Fruit fly (Drosophila melanogaster) whole organism, embryonic: ENCODE results near the gene CG15882.

Experiments
- Antp ChIP-seq: fragments of 200-800 bp; sonication (Bioruptor generic); optimal IDR thresholded peaks from 3 replicates; lab custom pipeline; 2016; ENCODE audit warnings: missing biosample characterization, missing genetic modification characterization
- C15 ChIP-seq: fragments of 200-800 bp; sonication (Bioruptor generic); IDR thresholded peaks from 3 replicates; pipeline ENCODE4 v1.3.6; 2022; ENCODE audit warnings: missing biosample characterization, missing genetic modification characterization
- CG12155 ChIP-seq: fragments of 200-800 bp; sonication (Bioruptor generic); optimal IDR thresholded peaks from 3 replicates; lab custom pipeline; 2016; ENCODE audit warnings: missing biosample characterization, missing genetic modification characterization
- CG12659 ChIP-seq: fragments of 200-800 bp; sonication (Bioruptor generic); optimal IDR thresholded peaks from 3 replicates; lab custom pipeline; 2017; ENCODE audit warnings: mild to moderate bottlenecking, missing biosample characterization, missing genetic modification reagents, missing genetic modification characterization
- CG13123 ChIP-seq: fragments of 200-800 bp; sonication (Bioruptor generic); optimal IDR thresholded peaks from 2 replicates; lab custom pipeline; 2016; ENCODE audit warnings: missing biosample characterization, missing genetic modification characterization
- CG17612 ChIP-seq: fragments of 200-800 bp; sonication (Bioruptor generic); IDR thresholded peaks from 2 replicates; pipeline ENCODE4 v1.3.6; 2022; ENCODE audit warnings: missing biosample characterization, missing genetic modification characterization
- CG2199 ChIP-seq: fragments of 200-800 bp; sonication (Bioruptor generic); IDR thresholded peaks from 3 replicates; pipeline ENCODE4 v1.3.6; 2022; ENCODE audit warnings: missing biosample characterization, missing genetic modification characterization
- CG30431 ChIP-seq: fragments of 200-800 bp; sonication (Bioruptor generic); optimal IDR thresholded peaks from 2 replicates; lab custom pipeline; 2017; ENCODE audit warnings: missing biosample characterization, missing genetic modification characterization
- CG31441 ChIP-seq: fragments of 200-800 bp; sonication (Bioruptor generic); IDR thresholded peaks from 2 replicates; pipeline ENCODE4 v1.3.6; 2022; ENCODE audit warnings: missing biosample characterization, missing genetic modification characterization
- CG32532 ChIP-seq: fragments of 200-800 bp; sonication (Bioruptor generic); IDR thresholded peaks from 2 replicates; pipeline ENCODE4 v1.3.6; 2022; ENCODE audit warnings: missing biosample characterization, missing genetic modification characterization
- CG34376 ChIP-seq: fragments of 200-800 bp; sonication (Bioruptor generic); optimal IDR thresholded peaks from 2 replicates; lab custom pipeline; 2018; ENCODE audit warnings: missing biosample characterization, mild to moderate bottlenecking, missing genetic modification characterization
- CG3847 ChIP-seq: fragments of 200-800 bp; sonication (Bioruptor generic); IDR thresholded peaks from 2 replicates; pipeline ENCODE4 v1.3.6; 2022; ENCODE audit warnings: missing biosample characterization, missing genetic modification characterization
- CG5953 ChIP-seq: fragments of 200-800 bp; sonication (Bioruptor generic); IDR thresholded peaks from 2 replicates; pipeline ENCODE4 v1.3.6; 2022; ENCODE audit warnings: missing biosample characterization, missing genetic modification characterization
- CG6791 ChIP-seq: fragments of 200-800 bp; sonication (Bioruptor generic); IDR thresholded peaks from 3 replicates; pipeline ENCODE4 v1.3.6; 2022; ENCODE audit warnings: missing biosample characterization, missing genetic modification characterization; ENCODE audit not compliant: partially characterized antibody
- CG7928 ChIP-seq: fragments of 200-800 bp; sonication (Bioruptor generic); optimal IDR thresholded peaks from 2 replicates; lab custom pipeline; 2017; ENCODE audit warnings: missing biosample characterization, mild to moderate bottlenecking, missing genetic modification characterization
- CG8089 ChIP-seq: fragments of 200-800 bp; sonication (Bioruptor generic); optimal IDR thresholded peaks from 3 replicates; lab custom pipeline; 2016; ENCODE audit warnings: missing biosample characterization, missing genetic modification characterization
- CG8924 ChIP-seq: fragments of 200-800 bp; optimal IDR thresholded peaks from 3 replicates; lab custom pipeline; 2019; ENCODE audit warnings: missing biosample characterization, mild to moderate bottlenecking, missing genetic modification characterization, moderate library complexity
- CG8944 ChIP-seq: fragments of 200-800 bp; sonication (Bioruptor generic); optimal IDR thresholded peaks from 3 replicates; lab custom pipeline; 2016; ENCODE audit warnings: missing biosample characterization, missing genetic modification characterization
- CG9797 ChIP-seq: fragments of 200-800 bp; sonication (Bioruptor generic); optimal IDR thresholded peaks from 3 replicates; lab custom pipeline; 2018; ENCODE audit warnings: missing biosample characterization, mild to moderate bottlenecking, missing genetic modification characterization
- Dip3 ChIP-seq: fragments of 200-800 bp; sonication (Bioruptor generic); optimal IDR thresholded peaks from 3 replicates; lab custom pipeline; 2016; ENCODE audit warnings: missing biosample characterization, missing genetic modification characterization
- HHEX ChIP-seq: fragments of 200-800 bp; sonication (Bioruptor generic); optimal IDR thresholded peaks from 3 replicates; lab custom pipeline; 2017; ENCODE audit warnings: missing biosample characterization, mild to moderate bottlenecking, missing genetic modification characterization, missing genetic modification reagents
- HLH4C ChIP-seq: fragments of 200-800 bp; sonication (Bioruptor generic); IDR thresholded peaks from 3 replicates; pipeline ENCODE4 v1.3.6; 2022; ENCODE audit warnings: missing biosample characterization, missing genetic modification characterization; ENCODE audit not compliant: partially characterized antibody
- Myb ChIP-seq: fragments of 200-800 bp; sonication (Bioruptor generic); optimal IDR thresholded peaks from 2 replicates; lab custom pipeline; 2016; ENCODE audit warnings: missing biosample characterization, missing genetic modification characterization
- NC2α ChIP-seq: fragments of 200-800 bp; sonication (Bioruptor generic); optimal IDR thresholded peaks from 2 replicates; lab custom pipeline; 2016; ENCODE audit warnings: missing biosample characterization, missing genetic modification characterization
- NC2β ChIP-seq: fragments of 200-800 bp; sonication (Bioruptor generic); optimal IDR thresholded peaks from 2 replicates; lab custom pipeline; 2016; ENCODE audit warnings: missing biosample characterization, missing genetic modification characterization
- NfI ChIP-seq: fragments of 200-800 bp; sonication (Bioruptor generic); optimal IDR thresholded peaks from 3 replicates; lab custom pipeline; 2018; ENCODE audit warnings: missing biosample characterization, mild to moderate bottlenecking, missing genetic modification characterization, moderate library complexity
- Sry-β ChIP-seq: fragments of 200-800 bp; sonication (Bioruptor generic); optimal IDR thresholded peaks from 2 replicates; lab custom pipeline; 2018; ENCODE audit warnings: missing biosample characterization, mild to moderate bottlenecking, missing genetic modification characterization, moderate library complexity
- Stat92E ChIP-seq, 3 experiments: fragments of >200 bp in 2 of 3; fragments of 200-800 bp in 1 of 3; sonication (Bioruptor generic) in 1 of 3; optimal IDR thresholded peaks; 2 replicates each; lab custom pipeline; 2017 to 2019; ENCODE audit warnings: missing biosample characterization in 3 of 3, missing genetic modification characterization in 3 of 3, mild to moderate bottlenecking in 1 of 3, moderate library complexity in 1 of 3
- abd-A ChIP-seq: fragments of 200-800 bp; sonication (Bioruptor generic); optimal IDR thresholded peaks from 3 replicates; lab custom pipeline; 2019; ENCODE audit warnings: missing biosample characterization, mild to moderate bottlenecking, missing genetic modification characterization, moderate library complexity
- aop ChIP-seq: fragments of 200-800 bp; sonication (Bioruptor generic); IDR thresholded peaks from 2 replicates; pipeline ENCODE4 v1.3.6; 2022; ENCODE audit warnings: missing biosample characterization, missing genetic modification characterization
- cad ChIP-seq: fragments of >200 bp; optimal IDR thresholded peaks from 2 replicates; lab custom pipeline; 2017; ENCODE audit warnings: missing biosample characterization, missing genetic modification characterization
- cg ChIP-seq: fragments of 200-800 bp; sonication (Bioruptor generic); optimal IDR thresholded peaks from 3 replicates; lab custom pipeline; 2019; ENCODE audit warnings: missing biosample characterization, mild to moderate bottlenecking, missing genetic modification characterization, moderate library complexity
- crc ChIP-seq: fragments of 200-800 bp; sonication (Bioruptor generic); optimal IDR thresholded peaks from 2 replicates; lab custom pipeline; 2016; ENCODE audit warnings: missing biosample characterization, missing genetic modification characterization
- dpn ChIP-seq, 2 experiments: fragments of 200-800 bp; sonication (Bioruptor generic); optimal IDR thresholded peaks; 3 replicates each; lab custom pipeline; 2016; ENCODE audit warnings: missing biosample characterization in 2 of 2, missing genetic modification characterization in 2 of 2
- ems ChIP-seq: fragments of 200-800 bp; sonication (Bioruptor generic); optimal IDR thresholded peaks from 3 replicates; lab custom pipeline; 2016; ENCODE audit warnings: missing biosample characterization, missing genetic modification characterization
- eyg ChIP-seq: fragments of 200-800 bp; sonication (Bioruptor generic); optimal IDR thresholded peaks from 3 replicates; lab custom pipeline; 2016; ENCODE audit warnings: missing biosample characterization, missing genetic modification characterization
- lola ChIP-seq, 3 experiments: fragments of >200 bp in 2 of 3; fragments of 200-800 bp in 1 of 3; sonication (Bioruptor generic) in 1 of 3; optimal IDR thresholded peaks; 2 replicates each; lab custom pipeline; 2017 to 2019; ENCODE audit warnings: missing biosample characterization in 3 of 3, missing genetic modification characterization in 3 of 3, mild to moderate bottlenecking in 1 of 3, moderate library complexity in 1 of 3
- mld ChIP-seq: fragments of 200-800 bp; sonication (Bioruptor generic); IDR thresholded peaks from 3 replicates; pipeline ENCODE4 v1.3.6; 2022; ENCODE audit warnings: missing biosample characterization, missing genetic modification characterization; ENCODE audit not compliant: partially characterized antibody
- nmo ChIP-seq: fragments of 200-800 bp; sonication (Bioruptor generic); optimal IDR thresholded peaks from 2 replicates; lab custom pipeline; 2018; ENCODE audit warnings: missing biosample characterization, mild to moderate bottlenecking, missing genetic modification characterization, moderate library complexity
- p53 ChIP-seq: fragments of 200-800 bp; sonication (Bioruptor generic); optimal IDR thresholded peaks from 2 replicates; lab custom pipeline; 2016; ENCODE audit warnings: missing biosample characterization, missing genetic modification characterization
- pb ChIP-seq: fragments of 200-800 bp; sonication (Bioruptor generic); optimal IDR thresholded peaks from 3 replicates; lab custom pipeline; 2016; ENCODE audit warnings: missing biosample characterization, missing genetic modification characterization
- pros ChIP-seq: fragments of 200-800 bp; sonication (Bioruptor generic); optimal IDR thresholded peaks from 3 replicates; lab custom pipeline; 2019; ENCODE audit warnings: missing biosample characterization, mild to moderate bottlenecking, missing genetic modification characterization, moderate library complexity
- pzg ChIP-seq: fragments of 200-800 bp; sonication (Bioruptor generic); optimal IDR thresholded peaks from 3 replicates; lab custom pipeline; 2018; ENCODE audit warnings: missing biosample characterization, mild to moderate bottlenecking, missing genetic modification characterization, moderate library complexity
- ranshi ChIP-seq: fragments of 200-800 bp; sonication (Bioruptor generic); IDR thresholded peaks from 2 replicates; pipeline ENCODE4 v1.3.6; 2022; ENCODE audit warnings: missing biosample characterization, missing genetic modification characterization
- seq ChIP-seq: fragments of 200-800 bp; sonication (Bioruptor generic); IDR thresholded peaks from 2 replicates; pipeline ENCODE4 v1.3.6; 2022; ENCODE audit warnings: missing biosample characterization, missing genetic modification characterization
- sima ChIP-seq: fragments of 200-800 bp; sonication (Bioruptor generic); optimal IDR thresholded peaks from 2 replicates; lab custom pipeline; 2016; ENCODE audit warnings: missing biosample characterization, missing genetic modification characterization
- slbo ChIP-seq: fragments of 200-800 bp; sonication (Bioruptor generic); IDR thresholded peaks from 2 replicates; pipeline ENCODE4 v1.3.6; 2022; ENCODE audit warnings: missing biosample characterization, missing genetic modification characterization
- so ChIP-seq: fragments of 200-800 bp; sonication (Bioruptor generic); IDR thresholded peaks from 3 replicates; pipeline ENCODE4 v1.3.6; 2022; ENCODE audit warnings: missing biosample characterization, missing genetic modification characterization
- sr ChIP-seq: fragments of 200-800 bp; sonication (Bioruptor generic); IDR thresholded peaks from 3 replicates; pipeline ENCODE4 v1.3.6; 2022; ENCODE audit warnings: missing biosample characterization, missing genetic modification characterization
- wek ChIP-seq: fragments of 200-800 bp; sonication (Bioruptor generic); optimal IDR thresholded peaks from 3 replicates; lab custom pipeline; 2018; ENCODE audit warnings: missing biosample characterization, mild to moderate bottlenecking, missing genetic modification characterization, moderate library complexity
- zen2 ChIP-seq: fragments of 200-800 bp; sonication (Bioruptor generic); IDR thresholded peaks from 3 replicates; pipeline ENCODE4 v1.3.6; 2022; ENCODE audit warnings: missing biosample characterization, missing genetic modification characterization; ENCODE audit not compliant: partially characterized antibody

Gene CG15882

DNA sequence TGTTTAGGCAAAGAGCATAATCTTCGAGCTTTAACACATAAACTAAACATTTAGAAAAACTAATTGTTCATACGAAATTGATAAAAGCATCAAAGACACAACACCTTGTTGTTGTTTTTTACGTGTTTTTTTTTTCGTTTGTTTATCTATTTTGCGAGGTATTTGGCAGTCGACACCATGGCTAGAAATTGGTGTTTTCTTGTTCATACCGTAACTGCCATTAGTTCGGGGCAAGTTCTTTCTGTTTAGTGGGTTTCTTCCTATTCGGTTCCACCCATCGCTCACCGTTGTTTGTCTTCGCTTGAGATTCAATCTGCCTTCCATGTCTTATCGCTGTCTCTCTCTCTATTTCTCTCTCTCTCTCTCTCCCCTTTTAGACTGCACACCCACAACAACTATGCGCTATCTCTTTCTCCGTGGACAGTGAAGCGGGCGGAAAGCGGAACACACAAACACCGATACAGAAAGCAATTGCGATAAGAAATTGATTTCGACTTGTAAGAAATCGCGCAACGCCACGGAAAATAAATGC lies 22.3 kb upstream of the CG15882 start (continued):
- TF ChIP-seq CG9797 (GFP tag; lab: Kevin White, UChicago) = no peak
- no peak for TF ChIP-seq CG8089 (GFP tag; lab: Kevin White, UChicago)
- TF ChIP-seq p53 (GFP tag; lab: Kevin White, UChicago) = no peak
- TF ChIP-seq slbo = peak; percentile 47
- peak; percentile 10 for TF ChIP-seq CG30431
- no peak for TF ChIP-seq pzg (GFP tag; lab: Kevin White, UChicago)
- peak; percentile 75 for TF ChIP-seq nmo
- no peak for TF ChIP-seq so (GFP tag; lab: Robert Waterston, UW)
- no peak for TF ChIP-seq NfI (GFP tag; lab: Kevin White, UChicago)
- no peak for TF ChIP-seq CG17612 (GFP tag; lab: Robert Waterston, UW)
- TF ChIP-seq Dip3 (GFP tag; lab: Kevin White, UChicago) = peak; percentile 22
- no peak for TF ChIP-seq NC2β (GFP tag; lab: Kevin White, UChicago)
- no peak for TF ChIP-seq wek (GFP tag; lab: Kevin White, UChicago)
- TF ChIP-seq sima (GFP tag; lab: Kevin White, UChicago) = no peak
- no peak for TF ChIP-seq CG6791 (GFP tag; lab: Robert Waterston, UW)
- no peak for TF ChIP-seq CG8924 (tag; lab: Kevin White, UChicago)
- TF ChIP-seq seq (GFP tag; lab: Robert Waterston, UW) = no peak
- TF ChIP-seq CG8944 (GFP tag; lab: Kevin White, UChicago) = no peak
- no peak for TF ChIP-seq CG34376 (GFP tag; lab: Kevin White, UChicago)
- peak; percentile 45 for TF ChIP-seq cg
- no peak for TF ChIP-seq sr
- no peak for TF ChIP-seq eyg (GFP tag; lab: Kevin White, UChicago)
- TF ChIP-seq HHEX (GFP tag; lab: Kevin White, UChicago) = no peak
- peak; percentile 12 for TF ChIP-seq CG12155 (GFP tag; lab: Kevin White, UChicago)
- TF ChIP-seq ranshi (GFP tag; lab: Robert Waterston, UW) = no peak
- peak; percentile 34 for TF ChIP-seq pros (GFP tag; lab: Kevin White, UChicago)
- peak; percentile 22 for TF ChIP-seq Myb (GFP tag; lab: Kevin White, UChicago)
- TF ChIP-seq cad (GFP tag; lab: Kevin White, UChicago) = no peak
- TF ChIP-seq aop (GFP tag; lab: Robert Waterston, UW) = no peak
- TF ChIP-seq pb = peak; percentile 62
- TF ChIP-seq CG5953 (GFP tag; lab: Robert Waterston, UW) = no peak
- TF ChIP-seq CG13123 (GFP tag; lab: Kevin White, UChicago) = no peak
- TF ChIP-seq CG31441 (GFP tag; lab: Robert Waterston, UW) = no peak
- no peak for TF ChIP-seq mld (GFP tag; lab: Robert Waterston, UW)
- no peak for TF ChIP-seq HLH4C (GFP tag; lab: Robert Waterston, UW)
- no peak for TF ChIP-seq Antp (GFP tag; lab: Kevin White, UChicago)
- TF ChIP-seq CG7928 (GFP tag; lab: Kevin White, UChicago) = no peak
- no peak for TF ChIP-seq Stat92E (GFP tag; optimal IDR thresholded peaks at IDR 0.05; lab: Kevin White, UChicago)
- TF ChIP-seq CG2199 (GFP tag; lab: Robert Waterston, UW) = no peak
- peak; percentile 14; the same call in 1 of the 2 replicates for TF ChIP-seq CG3847 (GFP tag; lab: Robert Waterston, UW)
- TF ChIP-seq CG32532 (GFP tag; lab: Robert Waterston, UW) = no peak; the same call in 1 of the 2 replicates
- no peak for TF ChIP-seq Sry-β (GFP tag; lab: Kevin White, UChicago)
- TF ChIP-seq C15 = no peak
- TF ChIP-seq NC2α (GFP tag; lab: Kevin White, UChicago) = no peak
- no peak for TF ChIP-seq abd-A (tag; lab: Kevin White, UChicago)
- no peak for TF ChIP-seq CG12659
- no peak for TF ChIP-seq zen2 (GFP tag; lab: Robert Waterston, UW)
- TF ChIP-seq crc (GFP tag; lab: Kevin White, UChicago) = no peak
- no peak for TF ChIP-seq ems (GFP tag; lab: Kevin White, UChicago)
- no peak for TF ChIP-seq lola (GFP tag; optimal IDR thresholded peaks at IDR 0.05; lab: Kevin White, UChicago)
- TF ChIP-seq dpn (GFP tag; optimal IDR thresholded peaks at IDR 0.05; lab: Kevin White, UChicago) = peak; percentile 17 to 42
